Fruit fly (Drosophila melanogaster): ENCODE data around the gene ND-13A.
A peak's percentile ranks its signal among the peaks of the same experiment; 100 is the strongest.

ND-13A gene

DNA sequence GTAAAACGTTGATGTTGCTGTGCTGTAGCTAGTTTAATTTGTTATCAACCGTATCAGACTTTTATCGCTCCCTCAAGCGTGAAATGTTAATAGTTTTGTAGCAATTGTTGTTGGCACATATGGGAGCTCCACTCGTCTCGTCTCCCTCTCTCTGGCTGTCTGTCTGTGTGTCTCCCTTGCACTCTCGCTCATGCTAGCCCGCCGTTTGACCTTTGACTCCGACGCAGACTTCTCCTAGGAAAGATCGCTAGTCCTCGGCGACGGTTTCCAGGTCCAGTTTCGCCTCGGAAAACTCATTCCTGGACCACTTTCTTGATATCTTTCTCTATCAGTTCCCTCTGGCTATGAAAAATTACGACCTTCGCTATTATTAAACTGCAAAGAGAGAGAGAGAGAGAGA lies 20.9 kb downstream of the ND-13A start:
- no peak for TF ChIP-seq noc (tag; optimal IDR thresholded peaks at IDR 0.05)

- TF ChIP-seq noc (tag; optimal IDR thresholded peaks at IDR 0.05), result no peak
Measured at dm6 chr2L:5072357-5072756, 27.7 kb downstream of the ND-13A start.

dm6 chr2L:5070797-5071579 lies 29.1 kb downstream of the ND-13A start, which contains the start of gene RpL37A:
Gene RpL37A (plus strand): TSS chr2L:5070957.
- peak; percentile 20 for TF ChIP-seq noc (tag; optimal IDR thresholded peaks at IDR 0.05)

DNA sequence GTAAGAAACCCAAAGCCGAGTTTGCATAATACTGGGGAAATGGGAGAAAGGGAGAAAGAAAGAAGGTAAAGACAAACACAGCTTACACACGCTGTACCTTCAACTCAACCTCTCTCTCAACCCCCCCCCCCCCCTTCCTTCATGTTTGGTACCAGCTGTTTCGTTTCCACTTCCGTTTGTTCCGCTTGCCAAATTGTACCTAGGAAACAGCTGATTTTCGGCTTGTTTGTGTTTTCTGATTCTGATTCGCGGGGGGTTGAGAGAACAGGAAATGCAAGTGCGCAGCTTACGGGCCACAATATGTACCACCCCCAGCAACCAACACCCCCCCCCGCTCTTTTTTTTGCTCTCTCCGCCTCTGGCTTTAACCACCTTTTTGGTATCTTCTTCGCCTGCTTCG lies 36.2 kb downstream of the ND-13A start:
- no peak for TF ChIP-seq noc (tag; optimal IDR thresholded peaks at IDR 0.05)

dm6 chr2L:5062799-5063404 lies 37.2 kb downstream of the ND-13A start:
- TF ChIP-seq noc (tag; optimal IDR thresholded peaks at IDR 0.05), result no peak

DNA sequence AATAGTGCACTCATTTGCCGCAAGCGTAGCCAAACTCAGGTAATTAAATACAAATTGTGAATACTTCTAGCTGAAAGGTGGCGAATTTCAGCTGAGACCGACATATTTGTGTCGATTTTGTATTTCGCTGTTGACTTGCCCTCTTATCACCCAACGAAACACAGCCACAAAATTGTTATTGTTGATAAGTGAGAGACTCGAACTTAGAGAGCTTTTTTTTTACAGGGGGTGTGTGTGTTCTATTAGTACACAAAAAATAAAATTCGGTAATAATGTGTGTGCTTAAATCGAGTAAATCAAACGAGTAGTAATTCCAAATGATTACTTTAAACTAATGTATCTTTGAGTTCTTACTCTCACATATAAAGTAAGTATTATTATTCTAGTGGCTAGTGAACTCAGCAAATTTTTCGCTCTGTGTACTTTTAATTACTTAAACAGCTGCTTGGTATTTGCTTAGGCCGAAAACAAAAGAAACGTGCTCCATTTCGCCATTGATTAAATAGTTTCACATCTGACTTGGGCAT lies 39.1 kb downstream of the ND-13A start:
- peak; percentile 90 for TF ChIP-seq noc (tag; optimal IDR thresholded peaks at IDR 0.05)

- TF ChIP-seq noc (tag; optimal IDR thresholded peaks at IDR 0.05), result no peak
Measured at dm6 chr2L:5060515-5060914, 39.6 kb downstream of the ND-13A start, which contains the start of gene qtc. Gene qtc (plus strand): TSS chr2L:5060815.

DNA sequence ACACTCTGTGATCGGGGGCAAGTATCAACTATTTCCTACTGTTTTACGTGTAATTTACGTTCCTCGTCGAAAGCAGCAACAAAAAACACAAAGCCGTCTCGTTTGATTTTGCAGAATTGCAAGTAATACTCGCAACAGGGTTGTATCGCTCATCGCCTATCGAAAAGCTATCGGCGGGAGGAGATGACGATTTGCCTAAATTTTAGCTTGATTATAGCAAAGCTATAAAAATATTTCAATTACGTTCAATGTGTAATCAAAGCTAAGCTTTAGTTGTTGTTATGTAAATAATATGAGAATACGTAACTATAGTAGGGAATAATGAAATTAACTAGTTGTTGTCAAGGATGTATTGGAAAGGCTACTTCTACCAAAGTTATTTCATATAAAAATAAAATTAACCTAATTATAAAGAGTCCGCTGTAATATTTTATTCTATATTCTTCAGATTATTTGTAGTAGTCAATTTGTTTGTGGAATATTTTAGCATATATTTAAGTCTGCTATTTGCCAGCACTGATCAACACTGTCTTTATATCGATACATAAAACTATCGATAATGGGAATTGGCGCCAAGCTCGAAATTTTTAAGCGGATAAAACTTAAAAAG lies 40.3 kb downstream of the ND-13A start, which contains the start of gene Rpn11:
Gene Rpn11, minus strand, starts transcription at position 146 of the 610 bp plus-strand sequence.
- TF ChIP-seq noc (tag; optimal IDR thresholded peaks at IDR 0.05), result peak; percentile 63

dm6 chr2L:5058094-5058493 lies 42.0 kb downstream of the ND-13A start, which contains the start of gene Nepl3:
Gene Nepl3 (minus strand): TSS chr2L:5058248.
- TF ChIP-seq noc (tag; optimal IDR thresholded peaks at IDR 0.05), result no peak

- TF ChIP-seq noc (tag; optimal IDR thresholded peaks at IDR 0.05), result no peak
Measured at dm6 chr2L:5055528-5055927, 44.6 kb downstream of the ND-13A start.

DNA sequence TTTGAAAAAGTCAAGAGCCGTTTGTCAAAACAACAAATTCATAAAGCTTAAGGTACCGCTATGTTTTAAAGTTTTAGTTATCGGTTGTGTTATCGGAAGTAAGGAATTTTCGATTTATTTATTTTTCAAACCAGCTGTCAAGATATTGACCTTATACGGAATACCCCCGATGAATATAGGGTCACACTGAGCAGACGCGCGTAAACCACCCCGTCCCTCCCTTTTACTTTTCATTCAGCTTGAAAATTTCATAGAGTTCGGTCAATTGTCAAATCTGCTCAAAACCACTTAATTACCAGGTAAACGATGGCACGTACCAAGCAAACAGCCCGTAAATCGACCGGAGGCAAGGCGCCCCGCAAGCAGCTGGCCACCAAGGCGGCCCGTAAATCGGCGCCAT lies 45.1 kb downstream of the ND-13A start, which contains the start of the genes CG14036 and His3.3A:
Gene CG14036, minus strand, starts transcription at position 64 of the 400 bp plus-strand sequence.
Gene His3.3A, plus strand, starts transcription at position 106 of the 400 bp plus-strand sequence.
- TF ChIP-seq noc (tag; optimal IDR thresholded peaks at IDR 0.05), result no peak

dm6 chr2L:5052994-5053393 lies 47.1 kb downstream of the ND-13A start, which contains the start of gene eIF3h:
Gene eIF3h (minus strand): TSS chr2L:5053094.
- no peak for TF ChIP-seq noc (tag; optimal IDR thresholded peaks at IDR 0.05)

- TF ChIP-seq noc (tag; optimal IDR thresholded peaks at IDR 0.05), result peak; percentile 85
Measured at dm6 chr2L:5052367-5052914, 47.6 kb downstream of the ND-13A start, which contains the start of gene senju. Gene senju (plus strand): TSS chr2L:5052843.

DNA sequence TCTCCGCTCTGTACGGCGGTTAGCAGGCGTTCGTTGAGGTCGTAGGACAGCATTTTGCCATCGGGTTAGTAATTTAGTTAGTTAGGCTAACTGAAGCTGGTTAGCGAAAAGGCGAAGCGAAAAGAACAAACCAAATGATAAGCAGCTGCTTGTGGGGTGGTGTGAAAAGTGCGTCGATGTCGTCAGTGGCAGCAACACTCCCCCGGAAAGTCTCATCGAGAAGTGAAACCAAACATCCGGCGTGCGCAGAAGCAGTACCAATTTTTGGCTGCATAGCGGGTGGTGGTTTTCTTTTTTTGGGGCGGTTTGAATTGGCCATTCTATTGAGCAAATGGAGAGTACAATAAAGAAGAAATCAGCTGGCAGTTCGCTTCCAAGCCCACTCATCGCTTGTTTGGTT lies 49.3 kb downstream of the ND-13A start, which contains the start of gene CG9121:
Gene CG9121, minus strand, starts transcription at position 238 of the 400 bp plus-strand sequence.
- no peak for TF ChIP-seq noc (tag; optimal IDR thresholded peaks at IDR 0.05)

dm6 chr2L:5049974-5050373 lies 50.1 kb downstream of the ND-13A start:
- TF ChIP-seq noc (tag; optimal IDR thresholded peaks at IDR 0.05), result no peak
